Worm (Caenorhabditis elegans) whole organism, midembryonic: ENCODE data around the gene lab-2.

Source experiments
- T22C8.4 ChIP-seq: fragments of 200-800 bp; sonication (Bioruptor generic); IDR thresholded peaks from 2 replicates; pipeline ENCODE4 v1.3.6; 2022; ENCODE audit warnings: missing genetic modification characterization, missing compliant biosample characterization
- cog-1 ChIP-seq: sonication (generic microtip); optimal IDR thresholded peaks from 2 replicates; lab custom pipeline; 2016; ENCODE audit warnings: missing genetic modification characterization, missing compliant biosample characterization
- flt-1 ChIP-seq: fragments of 200-800 bp; sonication (Bioruptor generic); IDR thresholded peaks from 2 replicates; pipeline ENCODE4 v1.3.6; 2022; ENCODE audit warnings: missing genetic modification characterization, missing compliant biosample characterization
- klf-2 ChIP-seq: fragments of 200-800 bp; sonication (Bioruptor generic); conservative IDR thresholded peaks from 2 replicates; pipeline ENCODE4 v1.3.6; 2022; ENCODE audit warnings: missing genetic modification reagents, missing genetic modification characterization, missing compliant biosample characterization
- med-1 ChIP-seq: sonication (generic microtip); optimal IDR thresholded peaks from 2 replicates; lab custom pipeline; 2017; ENCODE audit warnings: missing genetic modification characterization, mild to moderate bottlenecking, missing compliant biosample characterization, antibody characterized with exemption, missing genetic modification reagents; ENCODE audit not compliant: insufficient read depth
- ref-1 ChIP-seq: fragments of 200-800 bp; sonication (Bioruptor generic); conservative IDR thresholded peaks from 2 replicates; pipeline ENCODE4 v1.3.6; 2022; ENCODE audit warnings: missing genetic modification reagents, missing genetic modification characterization, missing compliant biosample characterization
- tab-1 ChIP-seq: fragments of 200-800 bp; sonication (Bioruptor generic); IDR thresholded peaks from 2 replicates; pipeline ENCODE4 v1.3.6; 2022; ENCODE audit warnings: missing genetic modification characterization, missing compliant biosample characterization
- ztf-23 ChIP-seq: fragments of 200-800 bp; sonication (Bioruptor generic); IDR thresholded peaks from 2 replicates; pipeline ENCODE4 v1.3.6; 2022; ENCODE audit warnings: missing genetic modification reagents, missing genetic modification characterization, missing compliant biosample characterization
- ztf-29 ChIP-seq: fragments of 200-800 bp; sonication (Bioruptor generic); IDR thresholded peaks from 2 replicates; pipeline ENCODE4 v1.3.6; 2022; ENCODE audit warnings: missing genetic modification reagents, missing genetic modification characterization, missing compliant biosample characterization

Gene lab-2

DNA sequence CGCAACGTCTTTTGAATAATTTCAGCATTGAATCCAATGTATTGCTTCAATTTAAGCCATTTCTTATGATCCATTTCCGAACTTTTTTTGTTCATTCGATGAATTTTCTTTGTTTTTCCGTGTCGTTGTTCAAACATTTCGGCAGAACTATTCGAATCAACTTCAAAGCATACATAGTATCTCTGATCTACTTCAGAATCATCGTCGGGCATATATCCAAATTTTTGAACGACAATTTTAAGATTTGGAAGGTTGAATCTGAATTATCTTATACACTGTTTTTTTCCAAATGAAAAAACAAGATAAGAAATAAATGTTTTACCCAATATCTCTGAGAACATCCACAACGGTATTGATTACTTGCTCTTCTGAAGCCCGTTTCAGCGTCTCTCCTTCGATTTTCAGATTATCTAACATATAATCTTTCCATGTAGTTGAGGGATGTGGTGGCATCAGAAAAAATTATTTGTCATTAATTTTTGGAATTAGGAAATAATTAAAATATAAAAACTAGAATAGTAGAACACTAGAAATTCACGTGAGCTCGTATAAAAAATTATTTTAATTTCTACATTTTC lies at the start of gene lab-2:
TSS of gene lab-2 (minus strand) at position 453 of the 578 bp plus-strand sequence.
- TF ChIP-seq med-1 (no peak), klf-2 (GFP tag; lab: Robert Waterston, UW) (no peak), T22C8.4 (GFP tag; lab: Robert Waterston, UW) (no peak)

- TF ChIP-seq klf-2 (GFP tag; lab: Robert Waterston, UW) (no peak), flt-1 (no peak), ztf-29 (GFP tag; lab: Robert Waterston, UW) (no peak), med-1 (no peak), ref-1 (GFP tag; lab: Robert Waterston, UW) (no peak), T22C8.4 (GFP tag; lab: Robert Waterston, UW) (no peak), cog-1 (tag; lab: Kevin White, UChicago) (no peak)
These were observed 49.5 kb upstream of the lab-2 start, which contains the start of gene T20B12.7 for ce11 chrIII:7378945-7379344. TSS of gene T20B12.7 (minus strand) at chrIII:7379045.

DNA sequence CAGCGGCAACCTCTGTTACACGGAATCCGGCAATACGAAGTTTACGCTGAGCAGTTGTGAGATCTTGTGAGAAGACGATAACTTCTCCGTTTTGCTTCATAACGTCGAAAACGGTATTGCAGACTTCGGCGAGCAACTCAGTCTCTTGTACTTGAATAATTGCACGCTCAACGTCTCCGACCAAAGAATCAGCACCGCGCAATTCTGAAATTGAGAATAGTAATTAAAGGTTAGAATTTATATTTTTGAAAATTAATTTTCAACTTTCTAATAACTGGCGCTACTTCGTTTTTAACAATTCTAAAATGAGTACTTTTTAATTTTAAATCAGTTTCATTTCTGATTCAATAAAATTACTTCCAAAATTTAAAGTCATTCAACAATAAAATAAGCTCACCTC lies 49.1 kb upstream of the lab-2 start:
- no peak for TF ChIP-seq flt-1
- no peak for TF ChIP-seq tab-1 (GFP tag; lab: Robert Waterston, UW)
- no peak for TF ChIP-seq ref-1 (GFP tag; lab: Robert Waterston, UW)
- TF ChIP-seq klf-2 (GFP tag; lab: Robert Waterston, UW) = no peak
- TF ChIP-seq med-1 = no peak
- no peak for TF ChIP-seq cog-1 (tag; lab: Kevin White, UChicago)
- TF ChIP-seq ztf-23 (GFP tag; lab: Robert Waterston, UW) = no peak
- no peak for TF ChIP-seq T22C8.4 (GFP tag; lab: Robert Waterston, UW)
- TF ChIP-seq ztf-29 (GFP tag; lab: Robert Waterston, UW) = no peak

- TF ChIP-seq flt-1 (0 out of 2 replicates have a peak, but pooled peaks have one; percentile 25), ztf-29 (GFP tag; lab: Robert Waterston, UW) (no peak)
These were observed 46.9 kb upstream of the lab-2 start for ce11 chrIII:7376143-7376802.

DNA sequence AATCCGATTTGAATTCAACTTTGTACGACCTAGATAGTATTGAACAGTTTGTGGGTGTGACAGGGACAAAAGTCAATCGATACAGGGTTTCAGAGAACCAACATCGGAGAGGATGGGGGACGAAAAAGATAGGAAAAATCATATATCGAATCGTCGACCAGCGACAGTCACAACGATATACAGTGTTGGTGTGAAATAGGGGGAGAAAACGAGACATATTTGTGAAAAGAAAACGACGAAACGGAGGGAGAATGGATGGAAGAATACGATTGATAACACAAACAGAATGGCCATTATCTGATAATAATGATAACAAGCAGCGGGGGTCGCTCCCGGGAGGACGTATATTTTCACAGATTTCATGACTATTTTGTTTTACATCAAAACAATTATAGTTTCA lies 46.0 kb upstream of the lab-2 start:
- TF ChIP-seq ztf-23 (GFP tag; lab: Robert Waterston, UW) = no peak
- no peak for TF ChIP-seq med-1
- TF ChIP-seq ref-1 (GFP tag; lab: Robert Waterston, UW) = no peak
- TF ChIP-seq cog-1 (tag; lab: Kevin White, UChicago) = no peak
- no peak for TF ChIP-seq flt-1
- TF ChIP-seq ztf-29 (GFP tag; lab: Robert Waterston, UW) = no peak
- no peak for TF ChIP-seq T22C8.4 (GFP tag; lab: Robert Waterston, UW)
- no peak for TF ChIP-seq klf-2 (GFP tag; lab: Robert Waterston, UW)
- no peak for TF ChIP-seq tab-1 (GFP tag; lab: Robert Waterston, UW)

ce11 chrIII:7374681-7375271 lies 45.4 kb upstream of the lab-2 start, which contains the start of gene mml-1:
TSS of gene mml-1 (minus strand) at chrIII:7374731.
- TF ChIP-seq T22C8.4 (GFP tag; lab: Robert Waterston, UW) = no peak
- TF ChIP-seq ztf-23 (GFP tag; lab: Robert Waterston, UW) = no peak
- TF ChIP-seq cog-1 (tag; lab: Kevin White, UChicago) = no peak
- no peak for TF ChIP-seq ztf-29 (GFP tag; lab: Robert Waterston, UW)
- TF ChIP-seq med-1 = no peak
- TF ChIP-seq tab-1 (GFP tag; lab: Robert Waterston, UW) = no peak
- TF ChIP-seq flt-1 = no peak
- TF ChIP-seq klf-2 (GFP tag; lab: Robert Waterston, UW) = no peak
- TF ChIP-seq ref-1 (GFP tag; lab: Robert Waterston, UW) = no peak

- no peak for TF ChIP-seq T22C8.4 (GFP tag; lab: Robert Waterston, UW)
- no peak for TF ChIP-seq tab-1 (GFP tag; lab: Robert Waterston, UW)
- TF ChIP-seq klf-2 (GFP tag; lab: Robert Waterston, UW) = no peak
- TF ChIP-seq ztf-23 (GFP tag; lab: Robert Waterston, UW) = no peak
- no peak for TF ChIP-seq ref-1 (GFP tag; lab: Robert Waterston, UW)
- no peak for TF ChIP-seq cog-1 (tag; lab: Kevin White, UChicago)
- TF ChIP-seq med-1 = no peak
- no peak for TF ChIP-seq flt-1
- no peak for TF ChIP-seq ztf-29 (GFP tag; lab: Robert Waterston, UW)
These were observed 44.5 kb upstream of the lab-2 start for ce11 chrIII:7373802-7374435.

DNA sequence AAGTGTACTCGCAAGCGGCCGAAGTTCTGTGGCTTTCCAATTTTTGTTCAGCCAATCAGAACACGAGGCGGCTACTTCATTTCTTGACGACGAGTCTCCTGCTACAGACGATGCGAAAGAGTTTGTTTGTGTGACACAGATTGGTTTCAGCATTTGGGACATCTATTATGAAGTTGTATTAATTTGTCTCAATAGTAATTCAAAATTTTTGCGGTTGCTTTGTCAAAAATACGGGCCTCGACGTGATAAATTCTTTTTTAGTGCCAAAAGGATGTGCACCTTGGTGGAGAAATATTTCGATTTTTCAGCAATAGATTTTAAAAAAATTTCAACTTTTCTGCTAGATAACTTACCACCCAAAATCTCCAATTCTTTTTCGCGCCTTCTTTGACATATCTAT lies 41.2 kb upstream of the lab-2 start:
- TF ChIP-seq klf-2 (GFP tag; lab: Robert Waterston, UW) (no peak), med-1 (no peak), cog-1 (tag; lab: Kevin White, UChicago) (no peak), ztf-29 (GFP tag; lab: Robert Waterston, UW) (no peak)

DNA sequence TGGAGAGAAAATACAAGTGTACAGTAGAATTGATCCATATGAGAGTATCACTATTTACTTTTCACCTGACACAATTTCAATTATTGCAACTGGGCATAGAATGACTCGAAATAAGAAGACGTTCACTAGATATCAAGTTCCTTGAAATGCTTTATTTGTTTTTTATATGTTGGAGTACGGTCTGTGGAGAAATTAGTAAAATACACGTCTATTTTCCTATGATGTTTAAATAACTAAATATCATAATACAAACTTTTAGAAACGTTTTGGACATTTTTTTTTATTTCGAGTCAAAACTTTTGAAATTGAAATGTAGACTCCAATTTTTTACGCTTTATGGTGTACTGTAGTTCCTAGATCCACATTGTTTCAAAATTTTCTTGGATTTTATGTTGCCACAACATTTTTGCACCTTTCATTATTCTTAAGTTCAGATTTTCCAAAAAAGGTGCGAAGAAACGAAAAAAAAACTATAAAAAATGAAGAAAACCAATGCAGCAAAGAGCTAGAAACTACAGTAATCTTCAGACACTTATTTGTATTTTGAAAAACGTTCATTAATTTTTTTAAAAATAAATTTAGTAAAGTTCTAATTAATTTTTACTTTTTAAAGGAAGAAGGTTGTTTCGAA lies 40.1 kb upstream of the lab-2 start:
- TF ChIP-seq klf-2 (GFP tag; lab: Robert Waterston, UW) = no peak
